Fruit fly (Drosophila melanogaster) whole organism, wandering third instar larva: Measurements from ENCODE around the gene Ac3.

Experiments
- CG32264 ChIP-seq: fragments of 200-800 bp; sonication (Bioruptor generic); optimal IDR thresholded peaks from 2 replicates; lab custom pipeline; 2016; ENCODE audit warnings: missing biosample characterization, missing genetic modification characterization
- dsf ChIP-seq: sonication (Bioruptor generic); optimal IDR thresholded peaks from 2 replicates; lab custom pipeline; 2016; ENCODE audit warnings: missing biosample characterization, missing genetic modification characterization, borderline replicate concordance
- sv ChIP-seq: fragments of 200-800 bp; sonication (Bioruptor generic); optimal IDR thresholded peaks from 3 replicates; lab custom pipeline; 2016; ENCODE audit warnings: missing biosample characterization, missing genetic modification characterization

DNA sequence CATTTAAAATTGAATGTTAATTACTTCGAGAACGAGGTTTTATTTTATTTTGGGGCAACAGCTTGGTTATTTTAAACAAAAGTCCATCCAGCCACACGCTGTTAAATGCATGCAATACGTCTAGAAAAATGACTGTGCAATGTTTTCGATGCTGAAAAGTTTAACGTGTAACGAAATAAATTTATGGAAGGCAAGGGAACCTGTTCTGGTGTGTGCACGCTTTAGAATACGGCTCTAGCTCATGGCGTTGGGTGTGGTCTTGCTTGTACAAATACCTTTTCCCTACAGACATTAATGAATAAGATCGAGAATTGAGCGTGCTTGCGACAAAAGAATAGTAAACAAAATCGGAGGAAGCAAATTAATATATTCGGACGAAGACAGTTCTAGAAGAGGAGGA is 16.4 kb downstream of the Ac3 start:
- TF ChIP-seq dsf (no peak), CG32264 (no peak), sv (no peak)
